Fruit fly (Drosophila melanogaster) whole organism, embryonic: ENCODE results near the gene Tps1.

Experiments
- Atf3 ChIP-seq: fragments of 200-800 bp; sonication (Bioruptor generic); optimal IDR thresholded peaks from 3 replicates; lab custom pipeline; 2016; ENCODE audit warnings: missing biosample characterization, missing genetic modification characterization
- B-H2 ChIP-seq: fragments of 200-800 bp; sonication (Bioruptor generic); optimal IDR thresholded peaks from 2 replicates; lab custom pipeline; 2018; ENCODE audit warnings: missing biosample characterization, mild to moderate bottlenecking, missing genetic modification characterization
- BEAF-32 ChIP-seq: fragments of 200-800 bp; sonication (Bioruptor generic); optimal IDR thresholded peaks from 3 replicates; lab custom pipeline; 2017; ENCODE audit warnings: missing biosample characterization, missing genetic modification characterization, mild to moderate bottlenecking, moderate library complexity, missing genetic modification reagents
- CG10462 ChIP-seq: fragments of 200-800 bp; sonication (Bioruptor generic); optimal IDR thresholded peaks from 2 replicates; lab custom pipeline; 2016; ENCODE audit warnings: missing biosample characterization, missing genetic modification characterization
- CG11398 ChIP-seq: fragments of 200-800 bp; sonication (Bioruptor generic); optimal IDR thresholded peaks from 2 replicates; lab custom pipeline; 2016; ENCODE audit warnings: missing biosample characterization, missing genetic modification characterization
- CG14014 ChIP-seq: fragments of 200-800 bp; sonication (Bioruptor generic); IDR thresholded peaks from 2 replicates; pipeline ENCODE4 v1.3.6; 2022; ENCODE audit warnings: missing biosample characterization, missing genetic modification characterization
- CG14441 ChIP-seq: fragments of 200-800 bp; sonication (Bioruptor generic); IDR thresholded peaks from 2 replicates; pipeline ENCODE4 v1.3.6; 2022; ENCODE audit warnings: missing biosample characterization, missing genetic modification characterization
- CG14667 ChIP-seq: fragments of 200-800 bp; sonication (Bioruptor generic); IDR thresholded peaks from 2 replicates; pipeline ENCODE4 v1.3.6; 2022; ENCODE audit warnings: missing biosample characterization, missing genetic modification characterization
- CG14710 ChIP-seq: fragments of 200-800 bp; sonication (Bioruptor generic); optimal IDR thresholded peaks from 3 replicates; lab custom pipeline; 2019; ENCODE audit warnings: missing biosample characterization, mild to moderate bottlenecking, missing genetic modification characterization, moderate library complexity
- CG1602 ChIP-seq: fragments of 200-800 bp; sonication (Bioruptor generic); optimal IDR thresholded peaks from 3 replicates; lab custom pipeline; 2016; ENCODE audit warnings: missing biosample characterization, missing genetic modification characterization
- CG16813 ChIP-seq: fragments of 200-800 bp; sonication (Bioruptor generic); IDR thresholded peaks from 3 replicates; pipeline ENCODE4 v1.3.6; 2022; ENCODE audit warnings: missing biosample characterization, missing genetic modification characterization; ENCODE audit not compliant: partially characterized antibody
- CG17912 ChIP-seq: fragments of 200-800 bp; sonication (Bioruptor generic); optimal IDR thresholded peaks from 2 replicates; lab custom pipeline; 2018; ENCODE audit warnings: missing biosample characterization, mild to moderate bottlenecking, missing genetic modification characterization
- CG2116 ChIP-seq: fragments of 200-800 bp; sonication (Bioruptor generic); optimal IDR thresholded peaks from 3 replicates; lab custom pipeline; 2018; ENCODE audit warnings: missing biosample characterization, mild to moderate bottlenecking, missing genetic modification characterization
- CG32532 ChIP-seq: fragments of 200-800 bp; sonication (Bioruptor generic); IDR thresholded peaks from 2 replicates; pipeline ENCODE4 v1.3.6; 2022; ENCODE audit warnings: missing biosample characterization, missing genetic modification characterization
- CG32772 ChIP-seq: fragments of 200-800 bp; sonication (Bioruptor generic); IDR thresholded peaks from 2 replicates; pipeline ENCODE4 v1.3.6; 2022; ENCODE audit warnings: missing biosample characterization, missing genetic modification characterization
- CG34422 ChIP-seq: fragments of 200-800 bp; sonication (Bioruptor generic); IDR thresholded peaks from 3 replicates; pipeline ENCODE4 v1.3.6; 2022; ENCODE audit warnings: missing biosample characterization, missing genetic modification characterization
- CG5180 ChIP-seq: fragments of 200-800 bp; sonication (Bioruptor generic); optimal IDR thresholded peaks from 3 replicates; lab custom pipeline; 2017; ENCODE audit warnings: missing biosample characterization, missing genetic modification characterization, mild to moderate bottlenecking, moderate library complexity, missing genetic modification reagents
- CG5953 ChIP-seq: fragments of 200-800 bp; sonication (Bioruptor generic); IDR thresholded peaks from 2 replicates; pipeline ENCODE4 v1.3.6; 2022; ENCODE audit warnings: missing biosample characterization, missing genetic modification characterization
- CG7271 ChIP-seq: fragments of 200-800 bp; sonication (Bioruptor generic); optimal IDR thresholded peaks from 2 replicates; lab custom pipeline; 2018; ENCODE audit warnings: missing biosample characterization, mild to moderate bottlenecking, missing genetic modification characterization, moderate library complexity
- CG8359 ChIP-seq: fragments of 200-800 bp; sonication (Bioruptor generic); optimal IDR thresholded peaks from 2 replicates; lab custom pipeline; 2017; ENCODE audit warnings: missing biosample characterization, mild to moderate bottlenecking, missing genetic modification characterization, borderline replicate concordance
- CG8478 ChIP-seq: fragments of >200 bp; optimal IDR thresholded peaks from 2 replicates; lab custom pipeline; 2018
- CG9215 ChIP-seq: fragments of 200-800 bp; sonication (Bioruptor generic); IDR thresholded peaks from 2 replicates; pipeline ENCODE4 v1.3.6; 2022; ENCODE audit warnings: missing biosample characterization, missing genetic modification characterization
- CkIIα-i1 ChIP-seq: fragments of 200-800 bp; sonication (Bioruptor generic); IDR thresholded peaks from 2 replicates; pipeline ENCODE4 v1.3.6; 2022; ENCODE audit warnings: missing biosample characterization, missing genetic modification characterization
- CoRest ChIP-seq: fragments of 200-800 bp; sonication (Bioruptor generic); optimal IDR thresholded peaks from 3 replicates; lab custom pipeline; 2018; ENCODE audit warnings: missing biosample characterization, mild to moderate bottlenecking, missing genetic modification characterization, moderate library complexity
- CrebB ChIP-seq: fragments of 200-800 bp; sonication (Bioruptor generic); optimal IDR thresholded peaks from 3 replicates; lab custom pipeline; 2018; ENCODE audit warnings: missing biosample characterization, mild to moderate bottlenecking, missing genetic modification characterization
- Fer2 ChIP-seq: fragments of 200-800 bp; sonication (Bioruptor generic); optimal IDR thresholded peaks from 2 replicates; lab custom pipeline; 2018; ENCODE audit warnings: missing biosample characterization, mild to moderate bottlenecking, missing genetic modification characterization, moderate library complexity
- H15 ChIP-seq: fragments of 200-800 bp; sonication (Bioruptor generic); IDR thresholded peaks from 3 replicates; pipeline ENCODE4 v1.3.6; 2022; ENCODE audit warnings: missing biosample characterization, missing genetic modification characterization
- Hmr ChIP-seq: fragments of 200-800 bp; sonication (Bioruptor generic); optimal IDR thresholded peaks from 3 replicates; lab custom pipeline; 2017; ENCODE audit warnings: mild to moderate bottlenecking, missing biosample characterization, missing genetic modification reagents, missing genetic modification characterization
- MBD-R2 ChIP-seq: fragments of 200-800 bp; sonication (Bioruptor generic); IDR thresholded peaks from 2 replicates; pipeline ENCODE4 v1.3.6; 2022; ENCODE audit warnings: missing biosample characterization, missing genetic modification characterization
- Med ChIP-seq: fragments of 200-800 bp; sonication (Bioruptor generic); peaks from one replicate; lab custom pipeline; 2016; ENCODE audit warnings: missing biosample characterization, missing genetic modification characterization, mild to moderate bottlenecking, inconsistent platforms, moderate library complexity
- PHDP ChIP-seq: fragments of 200-800 bp; sonication (Bioruptor generic); optimal IDR thresholded peaks from 3 replicates; lab custom pipeline; 2018; ENCODE audit warnings: missing biosample characterization, mild to moderate bottlenecking, missing genetic modification characterization, moderate library complexity
- Rfx ChIP-seq: fragments of 200-800 bp; sonication (Bioruptor generic); IDR thresholded peaks from 2 replicates; pipeline ENCODE4 v1.3.6; 2022; ENCODE audit warnings: missing biosample characterization, missing genetic modification characterization
- Rx ChIP-seq: fragments of 200-800 bp; sonication (Bioruptor generic); IDR thresholded peaks from 2 replicates; pipeline ENCODE4 v1.3.6; 2022; ENCODE audit warnings: missing biosample characterization, missing genetic modification characterization
- Sry-β ChIP-seq: fragments of 200-800 bp; sonication (Bioruptor generic); optimal IDR thresholded peaks from 2 replicates; lab custom pipeline; 2018; ENCODE audit warnings: missing biosample characterization, mild to moderate bottlenecking, missing genetic modification characterization, moderate library complexity
- Trl ChIP-seq, 3 experiments: fragments of >200 bp in 2 of 3; fragments of 200-800 bp in 1 of 3; sonication (Bioruptor generic) in 1 of 3; optimal IDR thresholded peaks; 2 replicates in 1 of 3; 3 replicates in 2 of 3; lab custom pipeline; 2016 to 2017; ENCODE audit warnings: missing biosample characterization in 1 of 3, missing genetic modification characterization in 1 of 3
- cas ChIP-seq: fragments of 200-800 bp; sonication (Bioruptor generic); IDR thresholded peaks from 2 replicates; pipeline ENCODE4 v1.3.6; 2022; ENCODE audit warnings: missing biosample characterization, missing genetic modification characterization
- dmrt11E ChIP-seq: fragments of 200-800 bp; sonication (Bioruptor generic); optimal IDR thresholded peaks from 3 replicates; lab custom pipeline; 2018; ENCODE audit warnings: missing biosample characterization, mild to moderate bottlenecking, missing genetic modification characterization, moderate library complexity
- fd102C ChIP-seq: fragments of 200-800 bp; sonication (Bioruptor generic); optimal IDR thresholded peaks from 2 replicates; lab custom pipeline; 2018; ENCODE audit warnings: missing biosample characterization, mild to moderate bottlenecking, missing genetic modification characterization, moderate library complexity
- gcm ChIP-seq: fragments of 200-800 bp; sonication (Bioruptor generic); optimal IDR thresholded peaks from 2 replicates; lab custom pipeline; 2019; ENCODE audit warnings: missing biosample characterization, mild to moderate bottlenecking, missing genetic modification characterization, moderate library complexity
- h ChIP-seq: fragments of >200 bp; optimal IDR thresholded peaks from 2 replicates; lab custom pipeline; 2017
- hbn ChIP-seq: fragments of 200-800 bp; sonication (Bioruptor generic); IDR thresholded peaks from 2 replicates; pipeline ENCODE4 v1.3.6; 2022; ENCODE audit warnings: missing biosample characterization, missing genetic modification characterization; ENCODE audit not compliant: partially characterized antibody
- inv ChIP-seq: fragments of 200-800 bp; sonication (Bioruptor generic); IDR thresholded peaks from 2 replicates; pipeline ENCODE4 v1.3.6; 2022; ENCODE audit warnings: missing biosample characterization, missing genetic modification characterization; ENCODE audit not compliant: partially characterized antibody
- kni ChIP-seq: fragments of 200-800 bp; sonication (Bioruptor generic); optimal IDR thresholded peaks from 3 replicates; lab custom pipeline; 2017; ENCODE audit warnings: mild to moderate bottlenecking, missing biosample characterization, missing genetic modification reagents, missing genetic modification characterization
- lola ChIP-seq, 3 experiments: fragments of >200 bp in 2 of 3; fragments of 200-800 bp in 1 of 3; sonication (Bioruptor generic) in 1 of 3; optimal IDR thresholded peaks; 2 replicates each; lab custom pipeline; 2017 to 2019; ENCODE audit warnings: missing biosample characterization in 3 of 3, missing genetic modification characterization in 3 of 3, mild to moderate bottlenecking in 1 of 3, moderate library complexity in 1 of 3
- org-1 ChIP-seq: fragments of 200-800 bp; sonication (Bioruptor generic); optimal IDR thresholded peaks from 2 replicates; lab custom pipeline; 2017; ENCODE audit warnings: missing biosample characterization, missing genetic modification characterization
- pum ChIP-seq: fragments of 200-800 bp; sonication (Bioruptor generic); optimal IDR thresholded peaks from 2 replicates; lab custom pipeline; 2016; ENCODE audit warnings: missing biosample characterization, missing genetic modification characterization
- sens ChIP-seq: fragments of 200-800 bp; sonication (Bioruptor generic); peaks from one replicate; lab custom pipeline; 2016; ENCODE audit warnings: missing biosample characterization, missing genetic modification characterization
- sisA ChIP-seq: fragments of 200-800 bp; sonication (Bioruptor generic); IDR thresholded peaks from 2 replicates; pipeline ENCODE4 v1.3.6; 2022; ENCODE audit warnings: missing biosample characterization, missing genetic modification characterization
- stc ChIP-seq: fragments of 200-800 bp; sonication (Bioruptor generic); IDR thresholded peaks from 2 replicates; pipeline ENCODE4 v1.3.6; 2022; ENCODE audit warnings: missing biosample characterization, missing genetic modification characterization
- unpg ChIP-seq: fragments of 200-800 bp; sonication (Bioruptor generic); optimal IDR thresholded peaks from 3 replicates; lab custom pipeline; 2018; ENCODE audit warnings: missing biosample characterization, mild to moderate bottlenecking, missing genetic modification characterization, moderate library complexity

Gene Tps1

dm6 chr2L:4371516-4372136 lies 16.5 kb upstream of the Tps1 start (continued):
- TF ChIP-seq CG14667 (no peak), CG7271 (tag; lab: Kevin White, UChicago) (peak; percentile 44), CG14014 (GFP tag; lab: Robert Waterston, UW) (no peak), CG32532 (GFP tag; lab: Robert Waterston, UW) (no peak), CG14441 (GFP tag; lab: Robert Waterston, UW) (peak; percentile 36; the same call in 1 of the 2 replicates), CG32772 (GFP tag; lab: Robert Waterston, UW) (no peak), BEAF-32 (GFP tag; lab: Kevin White, UChicago) (no peak), CG11398 (no peak), h (lab: Kevin White, UChicago) (no peak), CoRest (tag; lab: Kevin White, UChicago) (peak; percentile 81), org-1 (peak; percentile 50), CG1602 (GFP tag; lab: Kevin White, UChicago) (peak; percentile 53), CG5180 (GFP tag; lab: Kevin White, UChicago) (peak; percentile 53), CG16813 (GFP tag; lab: Robert Waterston, UW) (peak; percentile 43; the same call in 1 of the 3 replicates), lola (GFP tag; optimal IDR thresholded peaks at IDR 0.05; lab: Kevin White, UChicago) (peak in 1 of 3 experiments; percentile 88), CG34422 (peak; percentile 47; the same call in 2 of the 3 replicates), stc (GFP tag; lab: Robert Waterston, UW) (peak; percentile 52; the same call in 1 of the 2 replicates), CG9215 (no peak), sens (GFP tag; lab: Kevin White, UChicago) (peak; percentile 64), CG14710 (tag; lab: Kevin White, UChicago) (peak; percentile 84), CG8359 (peak; percentile 64), inv (GFP tag; lab: Robert Waterston, UW) (no peak), CG17912 (no peak), Trl (optimal IDR thresholded peaks at IDR 0.05; lab: Kevin White, UChicago) (peak; percentile 61 to 95), Trl (GFP tag; optimal IDR thresholded peaks at IDR 0.05; lab: Kevin White, UChicago) (peak; percentile 17), CrebB (tag; lab: Kevin White, UChicago) (peak; percentile 40), dmrt11E (tag; lab: Kevin White, UChicago) (peak; percentile 93), Rfx (no peak), CG10462 (GFP tag; lab: Kevin White, UChicago) (peak; percentile 25), Rx (GFP tag; lab: Robert Waterston, UW) (no peak), MBD-R2 (GFP tag; lab: Robert Waterston, UW) (no peak), Med (GFP tag; lab: Kevin White, UChicago) (peak; percentile 81), gcm (peak; percentile 81), sisA (GFP tag; lab: Robert Waterston, UW) (peak; percentile 31; the same call in 1 of the 2 replicates), pum (no peak), CkIIα-i1 (GFP tag; lab: Robert Waterston, UW) (no peak), PHDP (peak; percentile 65), CG2116 (GFP tag; lab: Kevin White, UChicago) (no peak), fd102C (GFP tag; lab: Kevin White, UChicago) (peak; percentile 39), CG5953 (GFP tag; lab: Robert Waterston, UW) (no peak), Sry-β (GFP tag; lab: Kevin White, UChicago) (peak; percentile 40), Hmr (GFP tag; lab: Kevin White, UChicago) (peak; percentile 22), B-H2 (no peak), CG8478 (peak; percentile 97), kni (peak; percentile 90), hbn (no peak), Fer2 (no peak), unpg (GFP tag; lab: Kevin White, UChicago) (peak; percentile 70), cas (GFP tag; lab: Robert Waterston, UW) (no peak), Atf3 (GFP tag; lab: Kevin White, UChicago) (peak; percentile 2), H15 (GFP tag; lab: Robert Waterston, UW) (no peak)
